In genomic region chrX:8567823-8568314, ce11 we compare ENCODE assay signal across 3 worm cellular contexts.
TF ChIP-seq lines count a peak whose summit lies in the region.

No protein-coding gene starts in this region.

TF ChIP-seq in whole organism, L2 larva, 48 proteins besides CTCF, POLR2A, EP300 and RAD21:
- TF ChIP-seq sma-9 (GFP tag; optimal IDR thresholded peaks at IDR 0.05; lab: Kevin White, UChicago): peak; percentile 58
- TF ChIP-seq sma-9 (tag; optimal IDR thresholded peaks at IDR 0.05; lab: Kevin White, UChicago): no peak
- TF ChIP-seq elt-3 (tag; optimal IDR thresholded peaks at IDR 0.05; lab: Kevin White, UChicago): no peak
- TF ChIP-seq fos-1 (tag; optimal IDR thresholded peaks at IDR 0.05; lab: Kevin White, UChicago): peak; percentile 30

TF ChIP-seq in whole organism, L3 larva, 47 proteins besides CTCF, POLR2A, EP300 and RAD21:
- TF ChIP-seq nhr-12 (tag; optimal IDR thresholded peaks at IDR 0.05; lab: Kevin White, UChicago): no peak
- TF ChIP-seq elt-2 (tag; optimal IDR thresholded peaks at IDR 0.05; lab: Kevin White, UChicago): peak; percentile 38
- no peak for TF ChIP-seq ztf-4 (tag; optimal IDR thresholded peaks at IDR 0.05; lab: Kevin White, UChicago)

TF ChIP-seq in whole organism, L4 larva, 104 proteins besides CTCF, POLR2A, EP300 and RAD21:
- TF ChIP-seq lin-1 (GFP tag; IDR thresholded peaks at IDR 0.05; lab: Robert Waterston, UW) (no peak), ZK546.5 (tag; optimal IDR thresholded peaks at IDR 0.05; lab: Kevin White, UChicago) (no peak), lin-39 (tag; optimal IDR thresholded peaks at IDR 0.05; lab: Kevin White, UChicago) (no peak), F10B5.3 (tag; optimal IDR thresholded peaks at IDR 0.05; lab: Kevin White, UChicago) (no peak), nhr-76 (tag; optimal IDR thresholded peaks at IDR 0.05; lab: Kevin White, UChicago) (no peak), cey-2 (tag; optimal IDR thresholded peaks at IDR 0.05; lab: Kevin White, UChicago; ENCODE audit: borderline replicate concordance, insufficient read depth) (no peak), nhr-48 (tag; optimal IDR thresholded peaks at IDR 0.05; lab: Kevin White, UChicago) (no peak), dve-1 (tag; optimal IDR thresholded peaks at IDR 0.05; lab: Kevin White, UChicago; ENCODE audit: insufficient read depth) (peak; percentile 21), nhr-42 (GFP tag; IDR thresholded peaks at IDR 0.05; lab: Robert Waterston, UW) (no peak), zip-11 (GFP tag; IDR thresholded peaks at IDR 0.05; lab: Robert Waterston, UW) (no peak), vab-7 (GFP tag; IDR thresholded peaks at IDR 0.05; lab: Robert Waterston, UW) (no peak), ceh-62 (tag; optimal IDR thresholded peaks at IDR 0.05; lab: Kevin White, UChicago) (no peak), ceh-44 (GFP tag; IDR thresholded peaks at IDR 0.05; lab: Robert Waterston, UW) (no peak), F49E8.2 (tag; optimal IDR thresholded peaks at IDR 0.05; lab: Kevin White, UChicago; ENCODE audit: borderline replicate concordance) (no peak), ceh-32 (tag; optimal IDR thresholded peaks at IDR 0.05; lab: Kevin White, UChicago; ENCODE audit: poor library complexity) (no peak), daf-12 (tag; optimal IDR thresholded peaks at IDR 0.05; lab: Kevin White, UChicago) (no peak), pqm-1 (tag; optimal IDR thresholded peaks at IDR 0.05; lab: Kevin White, UChicago) (peak; percentile 32), daf-19 (GFP tag; conservative IDR thresholded peaks at IDR 0.05; lab: Robert Waterston, UW) (no peak), aha-1 (tag; lab: Kevin White, UChicago) (peak; percentile 98), dmd-9 (GFP tag; IDR thresholded peaks at IDR 0.05; lab: Robert Waterston, UW) (no peak), daf-16 (GFP tag; optimal IDR thresholded peaks at IDR 0.05; lab: Kevin White, UChicago) (no peak), daf-16 (tag; optimal IDR thresholded peaks at IDR 0.05; lab: Kevin White, UChicago) (peak; percentile 7), saeg-2 (GFP tag; IDR thresholded peaks at IDR 0.05; lab: Robert Waterston, UW) (no peak), nhr-102 (tag; optimal IDR thresholded peaks at IDR 0.05; lab: Kevin White, UChicago) (no peak), lir-3 (tag; optimal IDR thresholded peaks at IDR 0.05; lab: Kevin White, UChicago) (no peak), ama-1 (optimal IDR thresholded peaks at IDR 0.05; lab: Kevin White, UChicago) (no peak), F44E2.7 (GFP tag; IDR thresholded peaks at IDR 0.05; lab: Robert Waterston, UW) (no peak), ztf-7 (tag; optimal IDR thresholded peaks at IDR 0.05; lab: Kevin White, UChicago) (no peak), ztf-11 (tag; optimal IDR thresholded peaks at IDR 0.05; lab: Kevin White, UChicago) (no peak), T20F7.1 (GFP tag; optimal IDR thresholded peaks at IDR 0.05; lab: Kevin White, UChicago) (no peak), zip-2 (tag; optimal IDR thresholded peaks at IDR 0.05; lab: Kevin White, UChicago) (no peak), duxl-1 (tag; optimal IDR thresholded peaks at IDR 0.05; lab: Kevin White, UChicago; ENCODE audit: poor library complexity) (no peak), Y5F2A.4 (GFP tag; optimal IDR thresholded peaks at IDR 0.05; lab: Kevin White, UChicago) (no peak)

Comparison
In these comparisons a context has a peak if more than half of its experiments do, and no peak if none do; other contexts are left out.
1. Of the 23 proteins assayed by ChIP-seq in both whole organism, L4 larva and whole organism, L2 larva: peak only in whole organism, L4 larva: none; only in whole organism, L2 larva: fos-1; in both: none; in neither: 22.